Fruit fly (Drosophila melanogaster): ENCODE measurements around the gene ifc.

Gene ifc

dm6 chr2L:5981433-5982333, 4.5 kb upstream of the ifc start, which contains the start of gene eIF4A (continued):
- TF ChIP-seq chif (GFP tag; optimal IDR thresholded peaks at IDR 0.05) (peak in 1 of 2 experiments; percentile 29), CG30403 (GFP tag; optimal IDR thresholded peaks at IDR 0.05) (peak; percentile 1), YL-1 (GFP tag; optimal IDR thresholded peaks at IDR 0.05) (peak; percentile 24), mld (GFP tag; IDR thresholded peaks at IDR 0.05; ENCODE audit: partially characterized antibody) (no peak), CG12299 (tag; optimal IDR thresholded peaks at IDR 0.05) (peak; percentile 10), dmrt99B (tag; optimal IDR thresholded peaks at IDR 0.05) (no peak), NK7.1 (GFP tag; optimal IDR thresholded peaks at IDR 0.05) (no peak), CkIIα-i1 (GFP tag; IDR thresholded peaks at IDR 0.05) (no peak), MESR4 (GFP tag; optimal IDR thresholded peaks at IDR 0.05) (peak; percentile 96), fd102C (GFP tag; optimal IDR thresholded peaks at IDR 0.05) (no peak), CG10462 (GFP tag; optimal IDR thresholded peaks at IDR 0.05) (no peak), CG8924 (tag; optimal IDR thresholded peaks at IDR 0.05) (peak; percentile 27), CG10209 (GFP tag; optimal IDR thresholded peaks at IDR 0.05) (no peak), eve (GFP tag; optimal IDR thresholded peaks at IDR 0.05) (no peak), vnd (GFP tag; IDR thresholded peaks at IDR 0.05; ENCODE audit: partially characterized antibody) (no peak), HLHmδ (GFP tag; optimal IDR thresholded peaks at IDR 0.05) (peak; percentile 6), sna (GFP tag; IDR thresholded peaks at IDR 0.05; ENCODE audit: partially characterized antibody) (no peak), ham (GFP tag; IDR thresholded peaks at IDR 0.05) (no peak), Hmr (GFP tag; optimal IDR thresholded peaks at IDR 0.05) (no peak), CG5953 (GFP tag; IDR thresholded peaks at IDR 0.05) (no peak), CG4707 (GFP tag; optimal IDR thresholded peaks at IDR 0.05) (no peak), CG8089 (GFP tag; optimal IDR thresholded peaks at IDR 0.05) (no peak), CG4820 (GFP tag; optimal IDR thresholded peaks at IDR 0.05) (no peak), toy (GFP tag; IDR thresholded peaks at IDR 0.05) (no peak), emc (GFP tag; optimal IDR thresholded peaks at IDR 0.05) (no peak), Blimp-1 (GFP tag; optimal IDR thresholded peaks at IDR 0.05) (no peak), trh (GFP tag; optimal IDR thresholded peaks at IDR 0.05) (no peak), CG5245 (GFP tag; optimal IDR thresholded peaks at IDR 0.05) (no peak), Chrac-16 (GFP tag; optimal IDR thresholded peaks at IDR 0.05) (no peak), CG14710 (tag; optimal IDR thresholded peaks at IDR 0.05) (peak; percentile 73), gfzf (GFP tag; optimal IDR thresholded peaks at IDR 0.05) (no peak), maf-S (GFP tag; optimal IDR thresholded peaks at IDR 0.05) (no peak), pzg (GFP tag; optimal IDR thresholded peaks at IDR 0.05) (peak; percentile 71), stwl (tag; optimal IDR thresholded peaks at IDR 0.05) (no peak), CG8765 (GFP tag; IDR thresholded peaks at IDR 0.05) (no peak), esg (GFP tag; conservative IDR thresholded peaks at IDR 0.05) (no peak), CG10565 (GFP tag; optimal IDR thresholded peaks at IDR 0.05) (no peak), MTF-1 (GFP tag; optimal IDR thresholded peaks at IDR 0.05; ENCODE audit: borderline replicate concordance) (peak; percentile 37), crc (GFP tag; optimal IDR thresholded peaks at IDR 0.05) (no peak), CG14050 (GFP tag; IDR thresholded peaks at IDR 0.05) (no peak), CG10959 (GFP tag; IDR thresholded peaks at IDR 0.05) (no peak), Gug (GFP tag; IDR thresholded peaks at IDR 0.05) (no peak; the same call in 3 of the 4 replicates), Mes4 (GFP tag; optimal IDR thresholded peaks at IDR 0.05) (peak; percentile 54), CG31224 (GFP tag; IDR thresholded peaks at IDR 0.05) (no peak), CG4730 (GFP tag; IDR thresholded peaks at IDR 0.05) (no peak), dysf (GFP tag; IDR thresholded peaks at IDR 0.05) (no peak), gt (GFP tag; IDR thresholded peaks at IDR 0.05) (no peak), corto (GFP tag; optimal IDR thresholded peaks at IDR 0.05) (no peak), CG16779 (GFP tag; IDR thresholded peaks at IDR 0.05) (no peak)

Data from whole organism, embryonic.